Fruit fly (Drosophila melanogaster): ENCODE measurements around the gene Eig71Eb.

Gene Eig71Eb

dm6 chr3L:15670455-15670854, 20.7 kb downstream of the Eig71Eb start (continued):
- TF ChIP-seq CG2889 (GFP tag; IDR thresholded peaks at IDR 0.05) (no peak), CG10462 (GFP tag; optimal IDR thresholded peaks at IDR 0.05) (no peak), dpn (GFP tag; optimal IDR thresholded peaks at IDR 0.05) (no peak), CG12071 (GFP tag; optimal IDR thresholded peaks at IDR 0.05) (no peak)

dm6 chr3L:15672800-15673199, 23.1 kb downstream of the Eig71Eb start:
- no peak for TF ChIP-seq ranshi (GFP tag; IDR thresholded peaks at IDR 0.05)
- TF ChIP-seq NfI (GFP tag; optimal IDR thresholded peaks at IDR 0.05) = no peak
- no peak for TF ChIP-seq CG31365 (tag; optimal IDR thresholded peaks at IDR 0.05)
- no peak for TF ChIP-seq CG10274 (GFP tag; optimal IDR thresholded peaks at IDR 0.05)
- peak; percentile 30 for TF ChIP-seq CoRest (tag; optimal IDR thresholded peaks at IDR 0.05)
- TF ChIP-seq ftz-f1 (GFP tag; optimal IDR thresholded peaks at IDR 0.05) = no peak
- TF ChIP-seq CG15696 (tag; optimal IDR thresholded peaks at IDR 0.05) = peak; percentile 44
- TF ChIP-seq Sox102F (GFP tag; optimal IDR thresholded peaks at IDR 0.05) = no peak
- TF ChIP-seq Dfd (GFP tag; optimal IDR thresholded peaks at IDR 0.05) = no peak
- no peak for TF ChIP-seq Hmx (GFP tag; optimal IDR thresholded peaks at IDR 0.05)
- no peak for TF ChIP-seq dan (GFP tag; IDR thresholded peaks at IDR 0.05)
- no peak for TF ChIP-seq CG6854 (GFP tag; optimal IDR thresholded peaks at IDR 0.05)
- TF ChIP-seq CG11504 (tag; optimal IDR thresholded peaks at IDR 0.05) = peak; percentile 44
- TF ChIP-seq zfh1 (GFP tag; IDR thresholded peaks at IDR 0.05) = peak; percentile 35; the same call in 1 of the 3 replicates
- no peak for TF ChIP-seq p53 (GFP tag; optimal IDR thresholded peaks at IDR 0.05)
- no peak for TF ChIP-seq unc-4 (GFP tag; IDR thresholded peaks at IDR 0.05; ENCODE audit: partially characterized antibody)
- TF ChIP-seq CG16815 (GFP tag; optimal IDR thresholded peaks at IDR 0.05) = peak; percentile 36
- TF ChIP-seq Poxn (GFP tag; IDR thresholded peaks at IDR 0.05) = no peak
- no peak for TF ChIP-seq MTF-1 (GFP tag; optimal IDR thresholded peaks at IDR 0.05; ENCODE audit: borderline replicate concordance)
- TF ChIP-seq CG4424 (GFP tag; optimal IDR thresholded peaks at IDR 0.05) = peak; percentile 43
- no peak for TF ChIP-seq wek (GFP tag; optimal IDR thresholded peaks at IDR 0.05)
- no peak for TF ChIP-seq lmd (GFP tag; IDR thresholded peaks at IDR 0.05)
- no peak for TF ChIP-seq dm (GFP tag; optimal IDR thresholded peaks at IDR 0.05)
- TF ChIP-seq prd (optimal IDR thresholded peaks at IDR 0.05) = no peak
- peak; percentile 45; the same call in 2 of the 3 replicates for TF ChIP-seq prd (GFP tag; IDR thresholded peaks at IDR 0.05)
- no peak for TF ChIP-seq Side (GFP tag; optimal IDR thresholded peaks at IDR 0.05)
- TF ChIP-seq CG14710 (tag; optimal IDR thresholded peaks at IDR 0.05) = peak; percentile 55
- no peak for TF ChIP-seq B-H2 (GFP tag; optimal IDR thresholded peaks at IDR 0.05)
- TF ChIP-seq Hr3 (GFP tag; optimal IDR thresholded peaks at IDR 0.05) = no peak
- TF ChIP-seq CG2889 (GFP tag; IDR thresholded peaks at IDR 0.05) = 0 out of 3 replicates have a peak, but pooled peaks have one; percentile 4
- TF ChIP-seq cad (GFP tag; optimal IDR thresholded peaks at IDR 0.05) = no peak
- peak in 1 of 2 experiments; percentile 19 for TF ChIP-seq Pdp1 (GFP tag; optimal IDR thresholded peaks at IDR 0.05)
- no peak for TF ChIP-seq CG32767 (GFP tag; IDR thresholded peaks at IDR 0.05)
- TF ChIP-seq eve (GFP tag; optimal IDR thresholded peaks at IDR 0.05) = peak in 1 of 2 experiments; percentile 27
- TF ChIP-seq CG5245 (GFP tag; optimal IDR thresholded peaks at IDR 0.05) = peak; percentile 9
- peak; percentile 61 for TF ChIP-seq CG17829 (tag; optimal IDR thresholded peaks at IDR 0.05)
- no peak for TF ChIP-seq CG7786 (GFP tag; optimal IDR thresholded peaks at IDR 0.05)
- TF ChIP-seq Gsc (GFP tag; IDR thresholded peaks at IDR 0.05) = no peak
- no peak for TF ChIP-seq Atf3 (GFP tag; optimal IDR thresholded peaks at IDR 0.05)
- TF ChIP-seq Dp (GFP tag; optimal IDR thresholded peaks at IDR 0.05) = no peak
- TF ChIP-seq grau (tag; optimal IDR thresholded peaks at IDR 0.05) = peak; percentile 51
- peak; percentile 62; the same call in 1 of the 2 replicates for TF ChIP-seq Xrp1 (GFP tag; IDR thresholded peaks at IDR 0.05)
- no peak for TF ChIP-seq CG1024 (GFP tag; IDR thresholded peaks at IDR 0.05)
- TF ChIP-seq CG4282 (GFP tag; optimal IDR thresholded peaks at IDR 0.05) = no peak
- TF ChIP-seq nmo (GFP tag; optimal IDR thresholded peaks at IDR 0.05) = peak; percentile 59
- no peak for TF ChIP-seq tna (GFP tag; IDR thresholded peaks at IDR 0.05; ENCODE audit: partially characterized antibody)
- TF ChIP-seq mld (GFP tag; IDR thresholded peaks at IDR 0.05; ENCODE audit: partially characterized antibody) = no peak

Data from whole organism, embryonic.